Fruit fly (Drosophila melanogaster): ENCODE results near the gene CG32554.

- TF ChIP-seq psq (optimal IDR thresholded peaks at IDR 0.05): no peak
- no peak for TF ChIP-seq insv (optimal IDR thresholded peaks at IDR 0.05)
Measured at dm6 chrX:17806335-17806734, 46.1 kb downstream of the CG32554 start.
